Fruit fly (Drosophila melanogaster): ENCODE results near the gene Svip.

Svip gene

dm6 chr3L:9373374-9374004 is 14.7 kb downstream of the Svip start (continued):
- peak; percentile 86 for TF ChIP-seq eg (GFP tag; IDR thresholded peaks at IDR 0.05)
- TF ChIP-seq net (GFP tag; optimal IDR thresholded peaks at IDR 0.05), result peak; percentile 64
- peak; percentile 46 for TF ChIP-seq spab (GFP tag; optimal IDR thresholded peaks at IDR 0.05)
- TF ChIP-seq pdm3 (GFP tag; optimal IDR thresholded peaks at IDR 0.05), result peak; percentile 72
- TF ChIP-seq CG9139 (GFP tag; optimal IDR thresholded peaks at IDR 0.05), result peak; percentile 53
- TF ChIP-seq Sox14 (GFP tag; optimal IDR thresholded peaks at IDR 0.05), result peak; percentile 69
- peak; percentile 73 for TF ChIP-seq CG4318 (GFP tag; optimal IDR thresholded peaks at IDR 0.05)
- TF ChIP-seq CG34406 (GFP tag; optimal IDR thresholded peaks at IDR 0.05), result peak; percentile 79
- peak; percentile 69 for TF ChIP-seq Ets96B (tag; optimal IDR thresholded peaks at IDR 0.05)

- TF ChIP-seq Hr38 (GFP tag; optimal IDR thresholded peaks at IDR 0.05) (no peak), ss (GFP tag; optimal IDR thresholded peaks at IDR 0.05) (no peak), OdsH (GFP tag; optimal IDR thresholded peaks at IDR 0.05) (no peak), Eip78C (GFP tag) (no peak), Smox (GFP tag; optimal IDR thresholded peaks at IDR 0.05) (no peak), Met (GFP tag; optimal IDR thresholded peaks at IDR 0.05) (no peak), fd59A (GFP tag; optimal IDR thresholded peaks at IDR 0.05) (no peak), CG16779 (tag; optimal IDR thresholded peaks at IDR 0.05) (no peak), CG15336 (GFP tag; IDR thresholded peaks at IDR 0.05) (no peak), CG9139 (GFP tag; optimal IDR thresholded peaks at IDR 0.05) (no peak), CG11762 (GFP tag; optimal IDR thresholded peaks at IDR 0.05; ENCODE audit: insufficient read depth) (no peak), CG1621 (tag; optimal IDR thresholded peaks at IDR 0.05) (no peak), Hr39 (GFP tag; optimal IDR thresholded peaks at IDR 0.05) (no peak)
These were observed 16.3 kb downstream of the Svip start, which contains the start of gene CG4461 for dm6 chr3L:9375130-9375529. Gene CG4461 (plus strand): TSS chr3L:9375430.

DNA sequence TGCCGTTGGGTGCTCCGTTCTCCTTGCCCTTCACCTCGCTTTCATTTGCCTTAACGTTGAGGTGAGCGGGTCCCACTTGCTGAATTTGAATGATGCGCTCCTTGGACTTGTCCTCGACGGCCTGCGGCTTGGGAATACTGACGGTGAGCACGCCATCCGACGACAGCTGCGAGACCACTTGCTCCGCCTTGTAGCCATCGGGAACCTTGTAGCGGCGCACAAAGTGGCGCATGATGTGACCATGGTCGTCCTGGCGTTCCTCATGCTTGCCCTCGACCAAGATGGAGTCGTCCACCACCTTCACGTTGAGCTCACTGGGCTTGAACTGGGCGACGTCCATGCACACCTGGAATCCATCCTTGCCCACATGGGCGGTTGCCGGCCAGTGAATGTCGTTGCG is 17.8 kb downstream of the Svip start:
- no peak for TF ChIP-seq fkh (GFP tag; optimal IDR thresholded peaks at IDR 0.05)
- no peak for TF ChIP-seq CG6163 (GFP tag; IDR thresholded peaks at IDR 0.05)
- no peak for TF ChIP-seq acj6 (GFP tag; optimal IDR thresholded peaks at IDR 0.05)
- no peak for TF ChIP-seq CG3032 (tag; optimal IDR thresholded peaks at IDR 0.05)
- TF ChIP-seq CG16779 (tag; optimal IDR thresholded peaks at IDR 0.05), result no peak
- no peak for TF ChIP-seq fd59A (GFP tag; optimal IDR thresholded peaks at IDR 0.05)
- no peak for TF ChIP-seq fd85E (GFP tag; optimal IDR thresholded peaks at IDR 0.05)
- TF ChIP-seq pdm3 (GFP tag; optimal IDR thresholded peaks at IDR 0.05), result no peak
- no peak for TF ChIP-seq Lpt (GFP tag; optimal IDR thresholded peaks at IDR 0.05)
- TF ChIP-seq Blimp-1 (GFP tag; optimal IDR thresholded peaks at IDR 0.05), result no peak
- no peak for TF ChIP-seq Met (GFP tag; optimal IDR thresholded peaks at IDR 0.05)
- TF ChIP-seq CG15336 (GFP tag; IDR thresholded peaks at IDR 0.05), result no peak
- TF ChIP-seq Sox15 (GFP tag; optimal IDR thresholded peaks at IDR 0.05), result no peak
- no peak for TF ChIP-seq eg (GFP tag; IDR thresholded peaks at IDR 0.05)
- no peak for TF ChIP-seq CG6854 (GFP tag; optimal IDR thresholded peaks at IDR 0.05)

- TF ChIP-seq CG11294 (GFP tag; IDR thresholded peaks at IDR 0.05), result peak; percentile 87
- TF ChIP-seq CG34406 (GFP tag; optimal IDR thresholded peaks at IDR 0.05), result peak; percentile 92
- peak; percentile 68 for TF ChIP-seq CG11902 (GFP tag; optimal IDR thresholded peaks at IDR 0.05)
- peak; percentile 70 for TF ChIP-seq Eip93F (GFP tag; optimal IDR thresholded peaks at IDR 0.05)
- TF ChIP-seq Sox102F (GFP tag; optimal IDR thresholded peaks at IDR 0.05), result peak; percentile 94
- peak; percentile 93 for TF ChIP-seq achi (GFP tag; optimal IDR thresholded peaks at IDR 0.05)
- TF ChIP-seq eg (GFP tag; IDR thresholded peaks at IDR 0.05), result peak; percentile 95
- TF ChIP-seq pdm3 (GFP tag; optimal IDR thresholded peaks at IDR 0.05), result peak; percentile 95
- peak; percentile 97 for TF ChIP-seq esn (GFP tag; optimal IDR thresholded peaks at IDR 0.05)
- peak; percentile 87 for TF ChIP-seq CG16779 (tag; optimal IDR thresholded peaks at IDR 0.05)
- peak; percentile 55 for TF ChIP-seq dac (GFP tag; optimal IDR thresholded peaks at IDR 0.05)
- peak; percentile 97 for TF ChIP-seq svp (GFP tag)
- peak; percentile 96 for TF ChIP-seq CG6792 (GFP tag; optimal IDR thresholded peaks at IDR 0.05)
- peak; percentile 94 for TF ChIP-seq Smox (GFP tag; optimal IDR thresholded peaks at IDR 0.05)
- TF ChIP-seq CG6163 (GFP tag; IDR thresholded peaks at IDR 0.05), result peak; percentile 96
- peak; percentile 82 for TF ChIP-seq dsx (GFP tag; optimal IDR thresholded peaks at IDR 0.05; ENCODE audit: poor library complexity, severe bottlenecking)
- peak; percentile 87 for TF ChIP-seq Ets21C (GFP tag; optimal IDR thresholded peaks at IDR 0.05)
- TF ChIP-seq Hr39 (GFP tag; optimal IDR thresholded peaks at IDR 0.05), result peak; percentile 89
- peak; percentile 90 for TF ChIP-seq CG31627 (GFP tag; optimal IDR thresholded peaks at IDR 0.05)
- TF ChIP-seq acj6 (GFP tag; optimal IDR thresholded peaks at IDR 0.05), result peak; percentile 95
- TF ChIP-seq CG4318 (GFP tag; optimal IDR thresholded peaks at IDR 0.05), result peak; percentile 79
- peak; percentile 95 for TF ChIP-seq CG8632 (GFP tag; optimal IDR thresholded peaks at IDR 0.05)
These were observed 18.6 kb downstream of the Svip start, which contains the start of gene Hsp26 for dm6 chr3L:9377198-9378035. Gene Hsp26 (minus strand): TSS chr3L:9377427.

All from whole organism, prepupa.